Fruit fly (Drosophila melanogaster): Measurements from ENCODE around the gene Gyc89Db.
A peak's percentile ranks its signal among the peaks of the same experiment; 100 is the strongest.

The Gyc89Db gene

dm6 chr3R:16483877-16484417, 7.0 kb downstream of the Gyc89Db start, which contains the start of gene Der-2:
TSS of gene Der-2 (minus strand) at chr3R:16484223.
- no peak for TF ChIP-seq ken (GFP tag; IDR thresholded peaks at IDR 0.05)
- peak; percentile 85 for TF ChIP-seq E2f2 (GFP tag; IDR thresholded peaks at IDR 0.05)
- no peak for TF ChIP-seq Adf1 (GFP tag; IDR thresholded peaks at IDR 0.05)
- no peak for TF ChIP-seq B-H2 (GFP tag; optimal IDR thresholded peaks at IDR 0.05)
- TF ChIP-seq klu (GFP tag; IDR thresholded peaks at IDR 0.05): no peak
- TF ChIP-seq slou (GFP tag; optimal IDR thresholded peaks at IDR 0.05): no peak
- no peak for TF ChIP-seq Camta (GFP tag; optimal IDR thresholded peaks at IDR 0.05)
- no peak for TF ChIP-seq salm (tag; optimal IDR thresholded peaks at IDR 0.05)
- TF ChIP-seq Asciz (GFP tag; optimal IDR thresholded peaks at IDR 0.05): no peak
- TF ChIP-seq CG14014 (GFP tag; IDR thresholded peaks at IDR 0.05): no peak
- no peak for TF ChIP-seq CG11093 (GFP tag; IDR thresholded peaks at IDR 0.05)
- peak; percentile 77 for TF ChIP-seq CG7963 (GFP tag; IDR thresholded peaks at IDR 0.05; ENCODE audit: partially characterized antibody)
- no peak for TF ChIP-seq CG18011 (GFP tag; optimal IDR thresholded peaks at IDR 0.05)
- TF ChIP-seq CG12744 (GFP tag; optimal IDR thresholded peaks at IDR 0.05): no peak
- no peak for TF ChIP-seq Taf1 (GFP tag; IDR thresholded peaks at IDR 0.05)
- TF ChIP-seq gt (GFP tag; IDR thresholded peaks at IDR 0.05): no peak
- TF ChIP-seq Dref (GFP tag; IDR thresholded peaks at IDR 0.05): peak; percentile 75
- TF ChIP-seq Doc3 (GFP tag; IDR thresholded peaks at IDR 0.05; ENCODE audit: partially characterized antibody): peak; percentile 95
- no peak for TF ChIP-seq H2.0 (GFP tag; IDR thresholded peaks at IDR 0.05)
- no peak for TF ChIP-seq sug (tag; optimal IDR thresholded peaks at IDR 0.05)
- TF ChIP-seq nmo (GFP tag; optimal IDR thresholded peaks at IDR 0.05): peak; percentile 1
- no peak for TF ChIP-seq Ets97D (GFP tag; optimal IDR thresholded peaks at IDR 0.05)
- no peak for TF ChIP-seq CG13775 (GFP tag; optimal IDR thresholded peaks at IDR 0.05)
- no peak for TF ChIP-seq CG8765 (GFP tag; IDR thresholded peaks at IDR 0.05)
- TF ChIP-seq Lim3 (GFP tag; IDR thresholded peaks at IDR 0.05): no peak
- TF ChIP-seq Dad (GFP tag; optimal IDR thresholded peaks at IDR 0.05): no peak
- TF ChIP-seq unc-4 (GFP tag; IDR thresholded peaks at IDR 0.05; ENCODE audit: partially characterized antibody): peak; percentile 93
- TF ChIP-seq CG1233 (GFP tag; optimal IDR thresholded peaks at IDR 0.05): no peak
- no peak for TF ChIP-seq CG11560 (tag; IDR thresholded peaks at IDR 0.05)
- peak; percentile 75; the same call in 2 of the 3 replicates for TF ChIP-seq hb (GFP tag; IDR thresholded peaks at IDR 0.05; ENCODE audit: partially characterized antibody)
- no peak for TF ChIP-seq sr (GFP tag; IDR thresholded peaks at IDR 0.05)
- TF ChIP-seq Dp (GFP tag; optimal IDR thresholded peaks at IDR 0.05): peak; percentile 81
- no peak for TF ChIP-seq CG1024 (GFP tag; IDR thresholded peaks at IDR 0.05)
- TF ChIP-seq MBD-R2 (GFP tag; IDR thresholded peaks at IDR 0.05): peak; percentile 77
- TF ChIP-seq Nf-YB (GFP tag; optimal IDR thresholded peaks at IDR 0.05): no peak
- TF ChIP-seq CG16815 (GFP tag; optimal IDR thresholded peaks at IDR 0.05): no peak
- no peak for TF ChIP-seq CG3838 (GFP tag; optimal IDR thresholded peaks at IDR 0.05)
- no peak for TF ChIP-seq CG8089 (GFP tag; optimal IDR thresholded peaks at IDR 0.05)
- no peak for TF ChIP-seq tin (GFP tag; optimal IDR thresholded peaks at IDR 0.05)
- TF ChIP-seq nau (GFP tag; optimal IDR thresholded peaks at IDR 0.05): no peak
- TF ChIP-seq CG5180 (GFP tag; optimal IDR thresholded peaks at IDR 0.05): no peak
- TF ChIP-seq ERR (GFP tag; optimal IDR thresholded peaks at IDR 0.05): no peak
- TF ChIP-seq gcm2 (GFP tag; optimal IDR thresholded peaks at IDR 0.05): no peak
- no peak for TF ChIP-seq pum (GFP tag; optimal IDR thresholded peaks at IDR 0.05)
- no peak for TF ChIP-seq CG4360 (GFP tag; IDR thresholded peaks at IDR 0.05)
- peak; percentile 74 for TF ChIP-seq inv (GFP tag; IDR thresholded peaks at IDR 0.05; ENCODE audit: partially characterized antibody)
- TF ChIP-seq CG4820 (GFP tag; optimal IDR thresholded peaks at IDR 0.05): no peak
- no peak for TF ChIP-seq Ssrp (tag; optimal IDR thresholded peaks at IDR 0.05)
- TF ChIP-seq Dll (GFP tag; IDR thresholded peaks at IDR 0.05; ENCODE audit: partially characterized antibody): peak; percentile 94
- TF ChIP-seq Stat92E (GFP tag; optimal IDR thresholded peaks at IDR 0.05): no peak
- no peak for TF ChIP-seq dm (GFP tag; optimal IDR thresholded peaks at IDR 0.05)

All from whole organism, embryonic.